Worm (Caenorhabditis elegans) whole organism, late embryonic: Measurements from ENCODE around the gene ZK822.9.

Experiments
- ceh-2 ChIP-seq: sonication (generic microtip); optimal IDR thresholded peaks from 2 replicates; lab custom pipeline; 2016; ENCODE audit warnings: missing genotype, missing genetic modification characterization, missing compliant biosample characterization
- lin-11 ChIP-seq: fragments of 200-800 bp; sonication (Bioruptor generic); optimal IDR thresholded peaks from 2 replicates; lab custom pipeline; 2018; ENCODE audit warnings: mild to moderate bottlenecking, missing genetic modification characterization, missing compliant biosample characterization
- mec-3 ChIP-seq: sonication (generic microtip); optimal IDR thresholded peaks from 2 replicates; lab custom pipeline; 2016; ENCODE audit warnings: borderline replicate concordance, missing genetic modification characterization, missing compliant biosample characterization
- nfya-1 ChIP-seq: sonication (generic microtip); optimal IDR thresholded peaks from 2 replicates; lab custom pipeline; 2017; ENCODE audit warnings: missing genetic modification characterization, mild to moderate bottlenecking, missing compliant biosample characterization, antibody characterized with exemption, moderate library complexity

- TF ChIP-seq mec-3 (tag; lab: Kevin White, UChicago) (no peak), lin-11 (tag; lab: Kevin White, UChicago) (no peak), ceh-2 (tag; lab: Kevin White, UChicago) (no peak), nfya-1 (tag; lab: Kevin White, UChicago) (no peak)
Measured at ce11 chrIV:11925346-11926075, 9.8 kb downstream of the ZK822.9 start, which contains the start of the genes srlf-33 and srlf-32.
